Worm (Caenorhabditis elegans) whole organism, early embryonic: ENCODE data around the gene ddx-23.

Source experiments
- B0310.2 ChIP-seq: sonication (generic microtip); optimal IDR thresholded peaks from 2 replicates; lab custom pipeline; 2016; ENCODE audit warnings: mild to moderate bottlenecking, missing genetic modification characterization, missing compliant biosample characterization
- F13C5.2 ChIP-seq: sonication (generic microtip); optimal IDR thresholded peaks from 2 replicates; lab custom pipeline; 2017; ENCODE audit warnings: mild to moderate bottlenecking, missing genetic modification characterization, inconsistent platforms, missing compliant biosample characterization
- aly-1 ChIP-seq: sonication (generic microtip); optimal IDR thresholded peaks from 2 replicates; lab custom pipeline; 2016; ENCODE audit warnings: missing genetic modification characterization, missing compliant biosample characterization
- ama-1 ChIP-seq: fragments of 150-350 bp; optimal IDR thresholded peaks from 2 replicates; lab custom pipeline; 2014
- ceh-13 ChIP-seq: fragments of 200-800 bp; sonication (Bioruptor generic); optimal IDR thresholded peaks from 2 replicates; lab custom pipeline; 2018; ENCODE audit warnings: mild to moderate bottlenecking, missing genetic modification characterization, missing compliant biosample characterization
- ceh-36 ChIP-seq: sonication (generic microtip); optimal IDR thresholded peaks from 2 replicates; lab custom pipeline; 2016; ENCODE audit warnings: missing genetic modification characterization, inconsistent platforms, missing compliant biosample characterization
- ets-7 ChIP-seq: sonication (generic microtip); optimal IDR thresholded peaks from 2 replicates; lab custom pipeline; 2016; ENCODE audit warnings: missing genotype, missing genetic modification characterization, missing compliant biosample characterization
- flt-1 ChIP-seq: fragments of 200-800 bp; sonication (Bioruptor generic); IDR thresholded peaks from 2 replicates; pipeline ENCODE4 v1.3.6; 2022; ENCODE audit warnings: missing genetic modification characterization, missing compliant biosample characterization
- hmbx-1 ChIP-seq: sonication (generic microtip); optimal IDR thresholded peaks from 2 replicates; lab custom pipeline; 2016; ENCODE audit warnings: mild to moderate bottlenecking, missing genetic modification characterization, missing compliant biosample characterization
- hmg-4 ChIP-seq: fragments of 200-800 bp; sonication (Bioruptor generic); optimal IDR thresholded peaks from 2 replicates; lab custom pipeline; 2018; ENCODE audit warnings: mild to moderate bottlenecking, missing genetic modification characterization, missing compliant biosample characterization
- hnd-1 ChIP-seq: sonication (generic microtip); optimal IDR thresholded peaks from 2 replicates; lab custom pipeline; 2016; ENCODE audit warnings: missing genetic modification characterization, missing compliant biosample characterization
- pes-1 ChIP-seq: fragments of 200-800 bp; sonication (Bioruptor generic); IDR thresholded peaks from 2 replicates; pipeline ENCODE4 v1.3.6; 2022; ENCODE audit warnings: missing genetic modification reagents, missing genetic modification characterization, missing compliant biosample characterization
- scrt-1 ChIP-seq: fragments of 200-800 bp; sonication (Bioruptor generic); IDR thresholded peaks from 2 replicates; pipeline ENCODE4 v1.3.6; 2022; ENCODE audit warnings: missing genetic modification characterization, missing compliant biosample characterization
- sea-1 ChIP-seq: fragments of 200-800 bp; sonication (Bioruptor generic); conservative IDR thresholded peaks from 2 replicates; pipeline ENCODE4 v1.3.6; 2022; ENCODE audit warnings: missing genetic modification characterization, missing compliant biosample characterization
- tbx-11 ChIP-seq: fragments of 200-800 bp; sonication (Bioruptor generic); IDR thresholded peaks from 2 replicates; pipeline ENCODE4 v1.3.6; 2022; ENCODE audit warnings: missing genetic modification characterization, missing compliant biosample characterization
- tbx-37 ChIP-seq: fragments of 200-800 bp; sonication (Bioruptor generic); conservative IDR thresholded peaks from 2 replicates; pipeline ENCODE4 v1.3.6; 2022; ENCODE audit warnings: missing genetic modification reagents, missing genetic modification characterization, missing compliant biosample characterization
- tra-4 ChIP-seq: sonication (generic microtip); optimal IDR thresholded peaks from 2 replicates; lab custom pipeline; 2017; ENCODE audit warnings: missing genetic modification characterization, missing compliant biosample characterization

Gene ddx-23

DNA sequence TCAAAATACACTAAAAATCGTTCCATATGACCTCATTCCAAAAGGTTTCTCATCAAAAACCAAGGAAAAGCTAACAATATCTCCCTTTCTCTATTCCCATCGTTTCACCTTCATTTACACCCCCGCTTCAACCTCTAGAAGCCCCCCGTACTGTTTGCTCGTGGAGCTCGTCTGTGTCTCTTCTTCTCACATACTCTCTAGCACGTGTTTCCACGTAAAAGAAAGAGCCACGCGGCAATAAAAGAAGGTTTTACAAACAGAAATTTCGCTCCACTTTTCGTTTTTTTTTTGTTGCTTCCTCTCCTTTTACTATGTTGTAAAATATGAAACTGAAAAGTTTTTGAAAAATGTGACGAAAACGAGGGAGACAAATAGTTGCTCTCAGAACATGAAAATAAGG, 39.8 kb upstream of the ddx-23 start:
- TF ChIP-seq ama-1 (lab: Kevin White, UChicago) (no peak), hmg-4 (GFP tag; lab: Kevin White, UChicago) (no peak), hnd-1 (tag; lab: Kevin White, UChicago) (no peak), ceh-36 (tag; lab: Kevin White, UChicago) (no peak), sea-1 (GFP tag; lab: Robert Waterston, UW) (no peak), B0310.2 (no peak), tbx-11 (GFP tag; lab: Robert Waterston, UW) (no peak), scrt-1 (GFP tag; lab: Robert Waterston, UW) (no peak), tbx-37 (no peak), flt-1 (GFP tag; lab: Robert Waterston, UW) (no peak), tra-4 (tag; lab: Kevin White, UChicago) (no peak), aly-1 (no peak)

- TF ChIP-seq hmg-4 (GFP tag; lab: Kevin White, UChicago) (no peak), tbx-11 (GFP tag; lab: Robert Waterston, UW) (no peak), ceh-36 (tag; lab: Kevin White, UChicago) (no peak), tbx-37 (no peak)
Observed at ce11 chrIII:5888675-5889074, 35.6 kb upstream of the ddx-23 start, which contains the start of gene C28H8.8. Gene C28H8.8 (minus strand): TSS chrIII:5888775.

- no peak for TF ChIP-seq pes-1 (GFP tag; lab: Robert Waterston, UW)
- no peak for TF ChIP-seq tbx-11 (GFP tag; lab: Robert Waterston, UW)
- TF ChIP-seq F13C5.2 (tag; lab: Kevin White, UChicago): no peak
- TF ChIP-seq ceh-36 (tag; lab: Kevin White, UChicago): no peak
- no peak for TF ChIP-seq sea-1 (GFP tag; lab: Robert Waterston, UW)
- no peak for TF ChIP-seq hmg-4 (GFP tag; lab: Kevin White, UChicago)
- no peak for TF ChIP-seq B0310.2
- TF ChIP-seq aly-1: no peak
- no peak for TF ChIP-seq flt-1 (GFP tag; lab: Robert Waterston, UW)
- no peak for TF ChIP-seq tra-4 (tag; lab: Kevin White, UChicago)
- no peak for TF ChIP-seq hmbx-1 (tag; lab: Kevin White, UChicago)
- TF ChIP-seq ama-1 (lab: Kevin White, UChicago): no peak
- no peak for TF ChIP-seq hnd-1 (tag; lab: Kevin White, UChicago)
- no peak for TF ChIP-seq scrt-1 (GFP tag; lab: Robert Waterston, UW)
- no peak for TF ChIP-seq ceh-13 (GFP tag; lab: Kevin White, UChicago)
Observed at ce11 chrIII:5886893-5887292, 33.8 kb upstream of the ddx-23 start, which contains the start of gene C28H8.7. Gene C28H8.7 (minus strand): TSS chrIII:5886993.

- TF ChIP-seq ceh-13 (GFP tag; lab: Kevin White, UChicago): no peak
- TF ChIP-seq ama-1 (lab: Kevin White, UChicago): no peak
- TF ChIP-seq tbx-37: no peak
Observed at ce11 chrIII:5884459-5884858, 31.4 kb upstream of the ddx-23 start.

DNA sequence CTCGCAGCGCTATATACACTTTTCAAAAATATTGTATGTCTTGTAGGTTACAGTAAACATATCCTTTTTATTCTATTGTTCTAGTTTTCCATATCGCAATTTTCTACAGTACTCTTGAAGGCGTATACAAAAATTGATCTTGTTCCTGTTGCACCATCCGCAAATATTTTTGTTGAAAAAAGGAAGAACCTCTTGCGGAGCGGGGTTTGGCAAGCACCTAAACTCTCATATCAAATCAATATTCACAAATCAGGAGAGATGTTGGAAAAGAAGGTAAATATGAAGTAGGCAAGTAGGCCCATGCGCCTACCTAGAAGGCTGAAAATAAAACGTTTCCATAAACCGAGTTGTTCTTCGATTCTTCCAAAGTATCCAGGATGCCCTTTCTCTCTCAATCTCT, 30.9 kb upstream of the ddx-23 start, which contains the start of gene C28H8.5:
Gene C28H8.5, plus strand, starts transcription at position 301 of the 400 bp plus-strand sequence.
- TF ChIP-seq ceh-13 (GFP tag; lab: Kevin White, UChicago) (no peak), F13C5.2 (tag; lab: Kevin White, UChicago) (no peak), B0310.2 (no peak), hnd-1 (tag; lab: Kevin White, UChicago) (no peak), ets-7 (tag; lab: Kevin White, UChicago) (no peak), hmbx-1 (tag; lab: Kevin White, UChicago) (no peak), flt-1 (GFP tag; lab: Robert Waterston, UW) (no peak), tbx-11 (GFP tag; lab: Robert Waterston, UW) (no peak), tra-4 (tag; lab: Kevin White, UChicago) (no peak), ceh-36 (tag; lab: Kevin White, UChicago) (no peak), aly-1 (no peak), ama-1 (lab: Kevin White, UChicago) (no peak), tbx-37 (no peak), scrt-1 (GFP tag; lab: Robert Waterston, UW) (no peak), hmg-4 (GFP tag; lab: Kevin White, UChicago) (no peak), pes-1 (GFP tag; lab: Robert Waterston, UW) (no peak), sea-1 (GFP tag; lab: Robert Waterston, UW) (no peak)

DNA sequence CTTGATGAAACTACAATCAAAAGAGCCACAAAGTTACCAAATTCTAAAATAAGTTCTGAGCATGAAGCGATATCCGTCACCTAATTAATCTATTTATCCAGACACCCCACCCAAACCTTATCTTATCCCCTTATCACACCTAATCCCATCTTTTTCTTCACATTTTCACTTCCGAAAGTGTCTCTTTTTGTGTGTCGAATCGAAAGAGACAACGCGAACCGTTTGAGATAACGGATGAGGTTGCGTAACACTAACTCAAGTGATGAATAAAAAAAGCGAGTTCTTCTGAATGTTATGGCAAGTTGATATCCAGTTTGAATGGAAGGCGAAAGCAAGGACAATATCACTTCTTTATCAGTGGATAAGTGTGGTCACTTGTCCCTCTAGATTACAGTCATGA, 30.4 kb upstream of the ddx-23 start:
- TF ChIP-seq tra-4 (tag; lab: Kevin White, UChicago) (no peak), sea-1 (GFP tag; lab: Robert Waterston, UW) (no peak), hmbx-1 (tag; lab: Kevin White, UChicago) (no peak), scrt-1 (GFP tag; lab: Robert Waterston, UW) (no peak), ama-1 (lab: Kevin White, UChicago) (no peak), F13C5.2 (tag; lab: Kevin White, UChicago) (no peak), tbx-11 (GFP tag; lab: Robert Waterston, UW) (no peak), ceh-13 (GFP tag; lab: Kevin White, UChicago) (no peak), hmg-4 (GFP tag; lab: Kevin White, UChicago) (no peak), tbx-37 (no peak), aly-1 (no peak), ceh-36 (tag; lab: Kevin White, UChicago) (no peak), hnd-1 (tag; lab: Kevin White, UChicago) (no peak), B0310.2 (no peak), flt-1 (GFP tag; lab: Robert Waterston, UW) (no peak), ets-7 (tag; lab: Kevin White, UChicago) (no peak), pes-1 (GFP tag; lab: Robert Waterston, UW) (no peak)

DNA sequence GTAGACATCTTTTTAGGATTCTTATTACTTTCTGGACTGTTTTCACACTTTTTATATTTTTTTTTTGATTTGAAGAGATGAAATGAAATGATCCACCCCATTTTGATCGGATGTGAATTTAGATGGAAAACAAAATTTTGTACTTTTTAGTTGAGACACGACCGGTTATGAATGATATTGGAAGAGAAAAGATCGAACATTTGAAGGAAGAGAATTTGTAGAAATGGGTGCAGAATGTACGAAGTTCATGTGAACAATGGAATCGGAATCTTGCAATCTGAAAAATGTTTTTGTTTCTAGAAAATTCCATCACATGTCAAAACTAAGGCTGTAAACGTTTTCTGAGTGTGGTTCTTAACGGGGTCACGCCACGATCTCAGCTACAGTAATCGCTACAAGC, 29.8 kb upstream of the ddx-23 start, which contains the start of gene F01F1.14:
Gene F01F1.14, minus strand, starts transcription at position 101 of the 400 bp plus-strand sequence.
- TF ChIP-seq hmg-4 (GFP tag; lab: Kevin White, UChicago) (no peak), tbx-37 (no peak), flt-1 (GFP tag; lab: Robert Waterston, UW) (no peak), tbx-11 (GFP tag; lab: Robert Waterston, UW) (no peak), ets-7 (tag; lab: Kevin White, UChicago) (no peak), hmbx-1 (tag; lab: Kevin White, UChicago) (no peak), aly-1 (no peak), F13C5.2 (tag; lab: Kevin White, UChicago) (no peak), pes-1 (GFP tag; lab: Robert Waterston, UW) (no peak), hnd-1 (tag; lab: Kevin White, UChicago) (no peak)
